Fruit fly (Drosophila melanogaster) whole organism, embryonic: Measurements from ENCODE around the gene CG5003.

ENCODE experiments used
- Bteb2 ChIP-seq: fragments of 200-800 bp; sonication (Bioruptor generic); optimal IDR thresholded peaks from 2 replicates; lab custom pipeline; 2016; ENCODE audit warnings: missing biosample characterization, missing genetic modification characterization
- CG12659 ChIP-seq: fragments of 200-800 bp; sonication (Bioruptor generic); optimal IDR thresholded peaks from 3 replicates; lab custom pipeline; 2017; ENCODE audit warnings: mild to moderate bottlenecking, missing biosample characterization, missing genetic modification reagents, missing genetic modification characterization
- CG14667 ChIP-seq: fragments of 200-800 bp; sonication (Bioruptor generic); IDR thresholded peaks from 2 replicates; pipeline ENCODE4 v1.3.6; 2022; ENCODE audit warnings: missing biosample characterization, missing genetic modification characterization
- CG14860 ChIP-seq: fragments of 200-800 bp; sonication (Bioruptor generic); IDR thresholded peaks from 3 replicates; pipeline ENCODE4 v1.3.6; 2022; ENCODE audit warnings: missing biosample characterization, missing genetic modification characterization; ENCODE audit not compliant: partially characterized antibody
- CG1529 ChIP-seq: fragments of 200-800 bp; sonication (Bioruptor generic); optimal IDR thresholded peaks from 3 replicates; lab custom pipeline; 2018; ENCODE audit warnings: missing biosample characterization, missing genetic modification characterization
- CG15514 ChIP-seq: fragments of 200-800 bp; sonication (Bioruptor generic); optimal IDR thresholded peaks from 3 replicates; lab custom pipeline; 2017; ENCODE audit warnings: missing biosample characterization, missing genetic modification characterization, mild to moderate bottlenecking, moderate library complexity, missing genetic modification reagents
- CG1602 ChIP-seq: fragments of 200-800 bp; sonication (Bioruptor generic); optimal IDR thresholded peaks from 3 replicates; lab custom pipeline; 2016; ENCODE audit warnings: missing biosample characterization, missing genetic modification characterization
- CG17359 ChIP-seq: fragments of 200-800 bp; sonication (Bioruptor generic); optimal IDR thresholded peaks from 3 replicates; lab custom pipeline; 2018; ENCODE audit warnings: missing biosample characterization, mild to moderate bottlenecking, missing genetic modification characterization, moderate library complexity
- CG2199 ChIP-seq: fragments of 200-800 bp; sonication (Bioruptor generic); IDR thresholded peaks from 3 replicates; pipeline ENCODE4 v1.3.6; 2022; ENCODE audit warnings: missing biosample characterization, missing genetic modification characterization
- CG32532 ChIP-seq: fragments of 200-800 bp; sonication (Bioruptor generic); IDR thresholded peaks from 2 replicates; pipeline ENCODE4 v1.3.6; 2022; ENCODE audit warnings: missing biosample characterization, missing genetic modification characterization
- CG34224 ChIP-seq: fragments of 200-800 bp; sonication (Bioruptor generic); IDR thresholded peaks from 3 replicates; pipeline ENCODE4 v1.3.6; 2022; ENCODE audit warnings: missing biosample characterization, missing genetic modification characterization; ENCODE audit not compliant: partially characterized antibody
- CG3838 ChIP-seq: fragments of 200-800 bp; sonication (Bioruptor generic); optimal IDR thresholded peaks from 3 replicates; lab custom pipeline; 2016; ENCODE audit warnings: missing biosample characterization, missing genetic modification characterization
- CG4282 ChIP-seq: fragments of 200-800 bp; sonication (Bioruptor generic); optimal IDR thresholded peaks from 2 replicates; lab custom pipeline; 2016; ENCODE audit warnings: missing biosample characterization, missing genetic modification characterization
- CG6254 ChIP-seq: fragments of 200-800 bp; sonication (Bioruptor generic); optimal IDR thresholded peaks from 3 replicates; lab custom pipeline; 2017; ENCODE audit warnings: mild to moderate bottlenecking, missing biosample characterization, missing genetic modification reagents, missing genetic modification characterization
- CG6683 ChIP-seq: fragments of 200-800 bp; sonication (Bioruptor generic); optimal IDR thresholded peaks from 2 replicates; lab custom pipeline; 2017; ENCODE audit warnings: missing biosample characterization, mild to moderate bottlenecking, missing genetic modification characterization, missing genetic modification reagents
- CG6791 ChIP-seq: fragments of 200-800 bp; sonication (Bioruptor generic); IDR thresholded peaks from 3 replicates; pipeline ENCODE4 v1.3.6; 2022; ENCODE audit warnings: missing biosample characterization, missing genetic modification characterization; ENCODE audit not compliant: partially characterized antibody
- CG8359 ChIP-seq: fragments of 200-800 bp; sonication (Bioruptor generic); optimal IDR thresholded peaks from 2 replicates; lab custom pipeline; 2017; ENCODE audit warnings: missing biosample characterization, mild to moderate bottlenecking, missing genetic modification characterization, borderline replicate concordance
- Chrac-16 ChIP-seq: fragments of 200-800 bp; sonication (Bioruptor generic); optimal IDR thresholded peaks from 3 replicates; lab custom pipeline; 2016; ENCODE audit warnings: missing biosample characterization, missing genetic modification characterization
- Dref ChIP-seq: fragments of 200-800 bp; sonication (Bioruptor generic); IDR thresholded peaks from 2 replicates; pipeline ENCODE4 v1.3.6; 2022; ENCODE audit warnings: missing biosample characterization, missing genetic modification characterization
- E2f2 ChIP-seq: fragments of 200-800 bp; sonication (Bioruptor generic); IDR thresholded peaks from 2 replicates; pipeline ENCODE4 v1.3.6; 2022; ENCODE audit warnings: missing biosample characterization, missing genetic modification characterization
- Fer3 ChIP-seq: fragments of 200-800 bp; sonication (Bioruptor generic); optimal IDR thresholded peaks from 2 replicates; lab custom pipeline; 2018; ENCODE audit warnings: missing biosample characterization, mild to moderate bottlenecking, missing genetic modification characterization, moderate library complexity
- MBD-R2 ChIP-seq: fragments of 200-800 bp; sonication (Bioruptor generic); IDR thresholded peaks from 2 replicates; pipeline ENCODE4 v1.3.6; 2022; ENCODE audit warnings: missing biosample characterization, missing genetic modification characterization
- Mrtf ChIP-seq: fragments of 200-800 bp; sonication (Bioruptor generic); IDR thresholded peaks from 3 replicates; pipeline ENCODE4 v1.3.6; 2022; ENCODE audit warnings: missing biosample characterization, missing genetic modification characterization
- Oaz ChIP-seq: fragments of 200-800 bp; sonication (Bioruptor generic); IDR thresholded peaks from 2 replicates; pipeline ENCODE4 v1.3.6; 2022; ENCODE audit warnings: missing biosample characterization, missing genetic modification characterization
- Optix ChIP-seq: fragments of 200-800 bp; sonication (Bioruptor generic); IDR thresholded peaks from 3 replicates; pipeline ENCODE4 v1.3.6; 2022; ENCODE audit warnings: missing biosample characterization, missing genetic modification characterization
- Side ChIP-seq: fragments of 200-800 bp; sonication (Bioruptor generic); optimal IDR thresholded peaks from 2 replicates; lab custom pipeline; 2016; ENCODE audit warnings: missing biosample characterization, missing genetic modification characterization
- TFAM ChIP-seq: fragments of 200-800 bp; sonication (Bioruptor generic); optimal IDR thresholded peaks from 2 replicates; lab custom pipeline; 2017; ENCODE audit warnings: missing biosample characterization, missing genetic modification characterization, inconsistent platforms
- Tbp ChIP-seq: fragments of >200 bp; optimal IDR thresholded peaks from 2 replicates; lab custom pipeline; 2018; ENCODE audit warnings: missing biosample characterization, missing genetic modification characterization
- Xbp1 ChIP-seq: fragments of 200-800 bp; sonication (Bioruptor generic); optimal IDR thresholded peaks from 3 replicates; lab custom pipeline; 2016; ENCODE audit warnings: missing biosample characterization, mild to moderate bottlenecking, missing genetic modification characterization
- Xrp1 ChIP-seq: fragments of 200-800 bp; sonication (Bioruptor generic); IDR thresholded peaks from 2 replicates; pipeline ENCODE4 v1.3.6; 2022; ENCODE audit warnings: missing biosample characterization, missing genetic modification characterization
- amos ChIP-seq: fragments of 200-800 bp; sonication (Bioruptor generic); IDR thresholded peaks from 2 replicates; pipeline ENCODE4 v1.3.6; 2022; ENCODE audit warnings: missing biosample characterization, missing genetic modification characterization; ENCODE audit not compliant: partially characterized antibody
- bsh ChIP-seq, 2 experiments: fragments of 200-800 bp; sonication (Bioruptor generic); optimal IDR thresholded peaks; 2 replicates each; lab custom pipeline; 2017 to 2018; ENCODE audit warnings: mild to moderate bottlenecking in 2 of 2, missing biosample characterization in 2 of 2, missing genetic modification characterization in 2 of 2, moderate library complexity in 1 of 2
- da ChIP-seq: fragments of 200-800 bp; sonication (Bioruptor generic); optimal IDR thresholded peaks from 2 replicates; lab custom pipeline; 2016; ENCODE audit warnings: missing biosample characterization, missing genetic modification characterization
- emc ChIP-seq: fragments of 200-800 bp; sonication (Bioruptor generic); optimal IDR thresholded peaks from 2 replicates; lab custom pipeline; 2016; ENCODE audit warnings: missing biosample characterization, missing genetic modification characterization
- eyg ChIP-seq: fragments of 200-800 bp; sonication (Bioruptor generic); optimal IDR thresholded peaks from 3 replicates; lab custom pipeline; 2016; ENCODE audit warnings: missing biosample characterization, missing genetic modification characterization
- fd64A ChIP-seq: fragments of 200-800 bp; sonication (Bioruptor generic); optimal IDR thresholded peaks from 3 replicates; lab custom pipeline; 2018; ENCODE audit warnings: missing biosample characterization, mild to moderate bottlenecking, missing genetic modification characterization
- fu2 ChIP-seq: fragments of 200-800 bp; sonication (Bioruptor generic); optimal IDR thresholded peaks from 2 replicates; lab custom pipeline; 2016; ENCODE audit warnings: missing biosample characterization, missing genetic modification characterization
- gcm ChIP-seq: fragments of 200-800 bp; sonication (Bioruptor generic); optimal IDR thresholded peaks from 2 replicates; lab custom pipeline; 2019; ENCODE audit warnings: missing biosample characterization, mild to moderate bottlenecking, missing genetic modification characterization, moderate library complexity
- gt ChIP-seq: fragments of 200-800 bp; sonication (Bioruptor generic); IDR thresholded peaks from 2 replicates; pipeline ENCODE4 v1.3.6; 2022; ENCODE audit warnings: missing biosample characterization, missing genetic modification characterization
- jing ChIP-seq: fragments of 200-800 bp; sonication (Bioruptor generic); optimal IDR thresholded peaks from 2 replicates; lab custom pipeline; 2018; ENCODE audit warnings: missing biosample characterization, mild to moderate bottlenecking, missing genetic modification characterization
- kah ChIP-seq: fragments of 200-800 bp; sonication (Bioruptor generic); optimal IDR thresholded peaks from 2 replicates; lab custom pipeline; 2018; ENCODE audit warnings: missing biosample characterization, mild to moderate bottlenecking, missing genetic modification characterization
- mam ChIP-seq: fragments of 200-800 bp; sonication (Bioruptor generic); optimal IDR thresholded peaks from 3 replicates; lab custom pipeline; 2016; ENCODE audit warnings: missing biosample characterization, missing genetic modification characterization
- nerfin-2 ChIP-seq: fragments of 200-800 bp; sonication (Bioruptor generic); IDR thresholded peaks from 2 replicates; pipeline ENCODE4 v1.3.6; 2022; ENCODE audit warnings: missing biosample characterization, missing genetic modification characterization; ENCODE audit not compliant: partially characterized antibody
- otp ChIP-seq: fragments of 200-800 bp; sonication (Bioruptor generic); IDR thresholded peaks from 3 replicates; pipeline ENCODE4, ENCODE4 v1.3.6; 2022; ENCODE audit warnings: missing biosample characterization, missing genetic modification characterization
- p53 ChIP-seq: fragments of 200-800 bp; sonication (Bioruptor generic); optimal IDR thresholded peaks from 2 replicates; lab custom pipeline; 2016; ENCODE audit warnings: missing biosample characterization, missing genetic modification characterization
- ro ChIP-seq: fragments of 200-800 bp; sonication (Bioruptor generic); IDR thresholded peaks from 2 replicates; pipeline ENCODE4 v1.3.6; 2022; ENCODE audit warnings: missing biosample characterization, missing genetic modification characterization
- sob ChIP-seq: fragments of 200-800 bp; sonication (Bioruptor generic); IDR thresholded peaks from 2 replicates; pipeline ENCODE4 v1.3.6; 2022; ENCODE audit warnings: missing biosample characterization, missing genetic modification characterization
- tap ChIP-seq: fragments of 200-800 bp; optimal IDR thresholded peaks from 3 replicates; lab custom pipeline; 2019; ENCODE audit warnings: missing biosample characterization, mild to moderate bottlenecking, missing genetic modification characterization, moderate library complexity
- unpg ChIP-seq: fragments of 200-800 bp; sonication (Bioruptor generic); optimal IDR thresholded peaks from 3 replicates; lab custom pipeline; 2018; ENCODE audit warnings: missing biosample characterization, mild to moderate bottlenecking, missing genetic modification characterization, moderate library complexity
- usp ChIP-seq: fragments of >200 bp; optimal IDR thresholded peaks from 2 replicates; lab custom pipeline; 2017; ENCODE audit warnings: missing biosample characterization, missing genetic modification characterization
- wdn ChIP-seq: fragments of 200-800 bp; sonication (Bioruptor generic); IDR thresholded peaks from 2 replicates; pipeline ENCODE4 v1.3.6; 2022; ENCODE audit warnings: missing biosample characterization, missing genetic modification characterization
- z ChIP-seq: fragments of 200-800 bp; sonication (Bioruptor generic); IDR thresholded peaks from 3 replicates; pipeline ENCODE4 v1.3.6; 2022; ENCODE audit warnings: missing biosample characterization, missing genetic modification characterization

Gene CG5003

dm6 chr3R:27953890-27954289 lies 37.6 kb upstream of the CG5003 start, which contains the start of gene CG4951 (continued):
- no peak for TF ChIP-seq CG2199
- TF ChIP-seq CG6254, result no peak
- TF ChIP-seq usp, result no peak
- no peak for TF ChIP-seq gt (GFP tag; lab: Robert Waterston, UW)
- TF ChIP-seq Optix (GFP tag; lab: Robert Waterston, UW), result no peak
- peak; percentile 53; the same call in 2 of the 3 replicates for TF ChIP-seq CG14860 (GFP tag; lab: Robert Waterston, UW)
- no peak for TF ChIP-seq Xrp1
- no peak for TF ChIP-seq Bteb2 (GFP tag; lab: Kevin White, UChicago)
- no peak for TF ChIP-seq Fer3
- TF ChIP-seq nerfin-2 (GFP tag; lab: Robert Waterston, UW), result peak; percentile 62; the same call in 1 of the 2 replicates
- peak; percentile 57; the same call in 2 of the 3 replicates for TF ChIP-seq CG34224 (GFP tag; lab: Robert Waterston, UW)
- TF ChIP-seq bsh (GFP tag; optimal IDR thresholded peaks at IDR 0.05; lab: Kevin White, UChicago), result no peak
- no peak for TF ChIP-seq jing
- peak; percentile 97 for TF ChIP-seq E2f2 (GFP tag; lab: Robert Waterston, UW)
- TF ChIP-seq p53 (GFP tag; lab: Kevin White, UChicago), result no peak
- TF ChIP-seq ro (GFP tag; lab: Robert Waterston, UW), result no peak
- TF ChIP-seq CG15514 (GFP tag; lab: Kevin White, UChicago), result peak; percentile 68
- TF ChIP-seq CG17359 (tag; lab: Kevin White, UChicago), result no peak
- TF ChIP-seq CG1602 (GFP tag; lab: Kevin White, UChicago), result no peak
- no peak for TF ChIP-seq z (GFP tag; lab: Robert Waterston, UW)
- TF ChIP-seq amos, result peak; percentile 59; the same call in 1 of the 2 replicates
- no peak for TF ChIP-seq CG3838 (GFP tag; lab: Kevin White, UChicago)
- TF ChIP-seq kah (GFP tag; lab: Kevin White, UChicago), result no peak
- TF ChIP-seq CG32532, result no peak
- no peak for TF ChIP-seq Mrtf (GFP tag; lab: Robert Waterston, UW)
- no peak for TF ChIP-seq TFAM (GFP tag; lab: Kevin White, UChicago)
- peak; percentile 94 for TF ChIP-seq Dref
- no peak for TF ChIP-seq Tbp
- TF ChIP-seq da, result no peak
- no peak for TF ChIP-seq Chrac-16
- TF ChIP-seq eyg (GFP tag; lab: Kevin White, UChicago), result no peak
- peak; percentile 2 for TF ChIP-seq CG12659 (GFP tag; lab: Kevin White, UChicago)
- no peak for TF ChIP-seq unpg (GFP tag; lab: Kevin White, UChicago)
- no peak for TF ChIP-seq emc (GFP tag; lab: Kevin White, UChicago)
- TF ChIP-seq Side, result no peak
- no peak for TF ChIP-seq CG6683 (GFP tag; lab: Kevin White, UChicago)
- TF ChIP-seq fd64A (GFP tag; lab: Kevin White, UChicago), result no peak
- no peak for TF ChIP-seq CG4282
- no peak for TF ChIP-seq Oaz (GFP tag; lab: Robert Waterston, UW)
- TF ChIP-seq mam (GFP tag; lab: Kevin White, UChicago), result no peak
- no peak for TF ChIP-seq CG1529 (GFP tag; lab: Kevin White, UChicago)
- TF ChIP-seq sob (GFP tag; lab: Robert Waterston, UW), result no peak
- no peak for TF ChIP-seq tap (tag; lab: Kevin White, UChicago)
- TF ChIP-seq Xbp1, result no peak
- no peak for TF ChIP-seq CG14667 (GFP tag; lab: Robert Waterston, UW)
- TF ChIP-seq CG6791 (GFP tag; lab: Robert Waterston, UW), result peak; percentile 61; the same call in 2 of the 3 replicates
- TF ChIP-seq fu2 (GFP tag; lab: Kevin White, UChicago), result no peak
- TF ChIP-seq MBD-R2, result peak; percentile 86
- TF ChIP-seq otp (GFP tag; lab: Robert Waterston, UW), result no peak
- TF ChIP-seq gcm, result no peak
- TF ChIP-seq wdn (GFP tag; lab: Robert Waterston, UW), result no peak
- no peak for TF ChIP-seq CG8359
